Worm (Caenorhabditis elegans) whole organism, mixed stage, embryonic: ENCODE results near the gene arx-5.

Experiments used
- M03D4.4 ChIP-seq: sonication (generic microtip); optimal IDR thresholded peaks from 2 replicates; lab custom pipeline; 2017; ENCODE audit warnings: mild to moderate bottlenecking, missing genetic modification characterization, missing compliant biosample characterization
- bed-3 ChIP-seq: fragments of 200-800 bp; sonication (Bioruptor generic); optimal IDR thresholded peaks from 3 replicates; lab custom pipeline; 2018; ENCODE audit warnings: mild to moderate bottlenecking, missing genetic modification characterization, moderate library complexity, missing compliant biosample characterization
- blmp-1 ChIP-seq: fragments of 150-350 bp; optimal IDR thresholded peaks from 2 replicates; lab custom pipeline; 2014; ENCODE audit warnings: missing biosample characterization, missing genetic modification characterization
- ceh-39 ChIP-seq: fragments of 150-350 bp; optimal IDR thresholded peaks from 2 replicates; lab custom pipeline; 2014; ENCODE audit warnings: missing biosample characterization, missing genetic modification characterization
- ceh-43 ChIP-seq: fragments of 200-800 bp; sonication (Bioruptor generic); optimal IDR thresholded peaks from 2 replicates; lab custom pipeline; 2018; ENCODE audit warnings: mild to moderate bottlenecking, missing genetic modification characterization, moderate library complexity, missing compliant biosample characterization
- ceh-83 ChIP-seq: fragments of 200-800 bp; sonication (Bioruptor generic); optimal IDR thresholded peaks from 2 replicates; lab custom pipeline; 2018; ENCODE audit warnings: mild to moderate bottlenecking, missing genetic modification characterization, missing compliant biosample characterization
- ces-1 ChIP-seq: fragments of 150-350 bp; optimal IDR thresholded peaks from 2 replicates; lab custom pipeline; 2014; ENCODE audit warnings: missing biosample characterization, missing genetic modification reagents, missing genetic modification characterization
- cnd-1 ChIP-seq: fragments of 200-800 bp; sonication (Bioruptor generic); optimal IDR thresholded peaks from 2 replicates; lab custom pipeline; 2018; ENCODE audit warnings: mild to moderate bottlenecking, missing genetic modification characterization, missing compliant biosample characterization
- drap-1 ChIP-seq: fragments of 200-800 bp; sonication (Bioruptor generic); optimal IDR thresholded peaks from 3 replicates; lab custom pipeline; 2018; ENCODE audit warnings: mild to moderate bottlenecking, missing genetic modification characterization, missing compliant biosample characterization
- elt-1 ChIP-seq: sonication (generic microtip); optimal IDR thresholded peaks from 2 replicates; lab custom pipeline; 2017; ENCODE audit warnings: missing genetic modification characterization, mild to moderate bottlenecking, missing compliant biosample characterization, antibody characterized with exemption, moderate library complexity, borderline replicate concordance; ENCODE audit not compliant: insufficient read depth
- flh-1 ChIP-seq: fragments of 200-800 bp; sonication (Bioruptor generic); optimal IDR thresholded peaks from 2 replicates; lab custom pipeline; 2018; ENCODE audit warnings: mild to moderate bottlenecking, missing genetic modification characterization, moderate library complexity, missing compliant biosample characterization
- ham-2 ChIP-seq: fragments of 200-800 bp; sonication (Bioruptor generic); optimal IDR thresholded peaks from 2 replicates; lab custom pipeline; 2018; ENCODE audit warnings: mild to moderate bottlenecking, missing genetic modification characterization, missing compliant biosample characterization
- lin-13 ChIP-seq: fragments of 150-350 bp; optimal IDR thresholded peaks from 2 replicates; lab custom pipeline; 2014; ENCODE audit warnings: missing biosample characterization, missing genetic modification characterization
- lin-32 ChIP-seq: fragments of 200-800 bp; sonication (Bioruptor generic); optimal IDR thresholded peaks from 2 replicates; lab custom pipeline; 2018; ENCODE audit warnings: mild to moderate bottlenecking, missing genetic modification characterization, missing compliant biosample characterization
- lsy-2 ChIP-seq: fragments of 150-350 bp; optimal IDR thresholded peaks from 2 replicates; lab custom pipeline; 2014; ENCODE audit warnings: missing biosample characterization, missing genetic modification characterization
- mab-5 ChIP-seq: fragments of 150-350 bp; optimal IDR thresholded peaks from 2 replicates; lab custom pipeline; 2014; ENCODE audit warnings: missing biosample characterization, missing genetic modification characterization
- mls-2 ChIP-seq: sonication (generic microtip); optimal IDR thresholded peaks from 2 replicates; lab custom pipeline; 2016; ENCODE audit warnings: mild to moderate bottlenecking, missing genetic modification characterization, moderate library complexity, missing compliant biosample characterization
- nhr-12 ChIP-seq: fragments of 150-350 bp; optimal IDR thresholded peaks from 2 replicates; lab custom pipeline; 2014; ENCODE audit warnings: missing biosample characterization, missing genetic modification characterization
- nhr-2 ChIP-seq: fragments of 150-350 bp; optimal IDR thresholded peaks from 2 replicates; lab custom pipeline; 2014; ENCODE audit warnings: missing biosample characterization, missing genetic modification characterization
- nhr-28 ChIP-seq: fragments of 150-350 bp; optimal IDR thresholded peaks from 2 replicates; lab custom pipeline; 2014; ENCODE audit warnings: missing biosample characterization, missing genetic modification characterization
- nhr-76 ChIP-seq: sonication (generic microtip); optimal IDR thresholded peaks from 2 replicates; lab custom pipeline; 2017; ENCODE audit warnings: missing biosample characterization, missing genetic modification characterization
- pha-4 ChIP-seq: fragments of 150-350 bp; optimal IDR thresholded peaks from 2 replicates; lab custom pipeline; 2018; ENCODE audit warnings: missing biosample characterization, missing genetic modification reagents, missing genetic modification characterization
- sem-2 ChIP-seq: fragments of 200-800 bp; sonication (Bioruptor generic); optimal IDR thresholded peaks from 2 replicates; lab custom pipeline; 2018; ENCODE audit warnings: mild to moderate bottlenecking, missing genetic modification characterization, missing compliant biosample characterization
- snpc-4 ChIP-seq: fragments of 150-350 bp; optimal IDR thresholded peaks from 2 replicates; lab custom pipeline; 2014; ENCODE audit warnings: missing biosample characterization, missing genetic modification characterization
- tbx-8 ChIP-seq: fragments of 200-800 bp; sonication (Bioruptor generic); optimal IDR thresholded peaks from 2 replicates; lab custom pipeline; 2018; ENCODE audit warnings: mild to moderate bottlenecking, missing genetic modification characterization, moderate library complexity, missing compliant biosample characterization
- unc-120 ChIP-seq: sonication (generic microtip); optimal IDR thresholded peaks from 2 replicates; lab custom pipeline; 2017; ENCODE audit warnings: missing genetic modification characterization, missing compliant biosample characterization; ENCODE audit not compliant: poor library complexity, severe bottlenecking
- unc-62 ChIP-seq: fragments of 150-350 bp; optimal IDR thresholded peaks from 2 replicates; lab custom pipeline; 2014; ENCODE audit warnings: missing biosample characterization, missing genetic modification reagents, missing genetic modification characterization
- zip-8 ChIP-seq: fragments of 150-350 bp; optimal IDR thresholded peaks from 2 replicates; lab custom pipeline; 2014; ENCODE audit warnings: missing biosample characterization, missing genetic modification characterization
- ztf-11 ChIP-seq: fragments of 150-350 bp; optimal IDR thresholded peaks from 2 replicates; lab custom pipeline; 2014; ENCODE audit warnings: missing biosample characterization, missing genetic modification characterization

arx-5 gene

ce11 chrIII:12818050-12818738 lies at the start of gene arx-5:
Gene arx-5, minus strand, starts transcription at chrIII:12818100.
- peak; percentile 88 for TF ChIP-seq ces-1
- TF ChIP-seq ceh-43 (GFP tag; lab: Kevin White, UChicago) = no peak
- no peak for TF ChIP-seq bed-3

- TF ChIP-seq ceh-43 (GFP tag; lab: Kevin White, UChicago) (no peak), blmp-1 (tag; lab: Kevin White, UChicago) (no peak), unc-120 (no peak), M03D4.4 (tag; lab: Kevin White, UChicago) (no peak), cnd-1 (no peak), lin-32 (GFP tag; lab: Kevin White, UChicago) (no peak), mls-2 (tag; lab: Kevin White, UChicago) (no peak), sem-2 (GFP tag; lab: Kevin White, UChicago) (no peak), lin-13 (tag; lab: Kevin White, UChicago) (no peak), snpc-4 (tag; lab: Kevin White, UChicago) (no peak), tbx-8 (GFP tag; lab: Kevin White, UChicago) (no peak), bed-3 (no peak), ham-2 (GFP tag; lab: Kevin White, UChicago) (no peak), flh-1 (GFP tag; lab: Kevin White, UChicago) (no peak), lsy-2 (tag; lab: Kevin White, UChicago) (no peak), ztf-11 (tag; lab: Kevin White, UChicago) (no peak), nhr-12 (tag; lab: Kevin White, UChicago) (no peak), zip-8 (no peak), drap-1 (GFP tag; lab: Kevin White, UChicago) (no peak), nhr-28 (tag; lab: Kevin White, UChicago) (no peak)
Measured at ce11 chrIII:12864648-12865047, 46.7 kb upstream of the arx-5 start, which contains the start of gene Y37D8A.8. Gene Y37D8A.8, plus strand, starts transcription at chrIII:12864948.

- no peak for TF ChIP-seq cnd-1
- TF ChIP-seq bed-3 = no peak
- no peak for TF ChIP-seq ceh-43 (GFP tag; lab: Kevin White, UChicago)
- TF ChIP-seq unc-120 = no peak
- no peak for TF ChIP-seq elt-1 (tag; lab: Kevin White, UChicago)
- no peak for TF ChIP-seq zip-8
- TF ChIP-seq mab-5 (tag; lab: Kevin White, UChicago) = no peak
- no peak for TF ChIP-seq unc-62 (GFP tag; lab: Kevin White, UChicago)
- TF ChIP-seq tbx-8 (GFP tag; lab: Kevin White, UChicago) = no peak
- TF ChIP-seq nhr-76 (tag; lab: Kevin White, UChicago) = no peak
- no peak for TF ChIP-seq ceh-39 (tag; lab: Kevin White, UChicago)
Measured at ce11 chrIII:12860119-12860518, 42.2 kb upstream of the arx-5 start.

ce11 chrIII:12856628-12857027 lies 38.7 kb upstream of the arx-5 start, which contains the start of gene Y37D8A.26:
Gene Y37D8A.26, minus strand, starts transcription at chrIII:12856728.
- TF ChIP-seq bed-3 (no peak), pha-4 (no peak), lsy-2 (tag; lab: Kevin White, UChicago) (no peak), ceh-39 (tag; lab: Kevin White, UChicago) (no peak), tbx-8 (GFP tag; lab: Kevin White, UChicago) (no peak), drap-1 (GFP tag; lab: Kevin White, UChicago) (no peak), lin-13 (tag; lab: Kevin White, UChicago) (no peak), lin-32 (GFP tag; lab: Kevin White, UChicago) (no peak), nhr-2 (no peak), elt-1 (tag; lab: Kevin White, UChicago) (no peak), sem-2 (GFP tag; lab: Kevin White, UChicago) (no peak), nhr-76 (tag; lab: Kevin White, UChicago) (no peak), flh-1 (GFP tag; lab: Kevin White, UChicago) (no peak), unc-62 (GFP tag; lab: Kevin White, UChicago) (no peak), ceh-83 (GFP tag; lab: Kevin White, UChicago) (no peak), ceh-43 (GFP tag; lab: Kevin White, UChicago) (no peak), mab-5 (tag; lab: Kevin White, UChicago) (no peak), unc-120 (no peak), blmp-1 (tag; lab: Kevin White, UChicago) (no peak), zip-8 (no peak)
- TF ChIP-seq, all 35 proteins: peak for 0

ce11 chrIII:12855394-12855793 lies 37.5 kb upstream of the arx-5 start, which contains the start of gene Y37D8A.5:
Gene Y37D8A.5, minus strand, starts transcription at chrIII:12855494.
- TF ChIP-seq nhr-12 (tag; lab: Kevin White, UChicago) = no peak
- TF ChIP-seq drap-1 (GFP tag; lab: Kevin White, UChicago) = no peak
- no peak for TF ChIP-seq sem-2 (GFP tag; lab: Kevin White, UChicago)
- no peak for TF ChIP-seq pha-4
